Fruit fly (Drosophila melanogaster) whole organism, embryonic: ENCODE measurements around the gene CG2898.
A peak's percentile ranks its signal among the peaks of the same experiment; 100 is the strongest.

ENCODE experiments used
- ATbp ChIP-seq: fragments of 200-800 bp; sonication (Bioruptor generic); optimal IDR thresholded peaks from 2 replicates; lab custom pipeline; 2017; ENCODE audit warnings: missing biosample characterization, mild to moderate bottlenecking, missing genetic modification characterization, missing genetic modification reagents
- Asciz ChIP-seq: fragments of 200-800 bp; sonication (Bioruptor generic); optimal IDR thresholded peaks from 2 replicates; lab custom pipeline; 2017; ENCODE audit warnings: missing biosample characterization, mild to moderate bottlenecking, missing genetic modification characterization, missing genetic modification reagents
- Awh ChIP-seq: fragments of 200-800 bp; sonication (Bioruptor generic); IDR thresholded peaks from 2 replicates; pipeline ENCODE4, ENCODE4 v1.3.6; 2022; ENCODE audit warnings: missing biosample characterization, missing genetic modification characterization
- Blimp-1 ChIP-seq: fragments of 200-800 bp; sonication (Bioruptor generic); optimal IDR thresholded peaks from 3 replicates; lab custom pipeline; 2018; ENCODE audit warnings: missing biosample characterization, missing genetic modification characterization, mild to moderate bottlenecking, moderate library complexity, missing genetic modification reagents
- BtbVII ChIP-seq: fragments of 200-800 bp; sonication (Bioruptor generic); optimal IDR thresholded peaks from 3 replicates; lab custom pipeline; 2017; ENCODE audit warnings: missing biosample characterization, mild to moderate bottlenecking, missing genetic modification characterization
- CG11398 ChIP-seq: fragments of 200-800 bp; sonication (Bioruptor generic); optimal IDR thresholded peaks from 2 replicates; lab custom pipeline; 2016; ENCODE audit warnings: missing biosample characterization, missing genetic modification characterization
- CG11560 ChIP-seq: fragments of 200-800 bp; sonication (Bioruptor generic); IDR thresholded peaks from 3 replicates; pipeline ENCODE4 v1.3.6; 2022; ENCODE audit warnings: missing biosample characterization, missing genetic modification characterization
- CG12104 ChIP-seq: fragments of 200-800 bp; sonication (Bioruptor generic); optimal IDR thresholded peaks from 3 replicates; lab custom pipeline; 2016; ENCODE audit warnings: missing biosample characterization, missing genetic modification characterization
- CG12744 ChIP-seq: fragments of 200-800 bp; sonication (Bioruptor generic); optimal IDR thresholded peaks from 2 replicates; lab custom pipeline; 2016; ENCODE audit warnings: missing biosample characterization, missing genetic modification characterization
- CG13296 ChIP-seq: fragments of 200-800 bp; sonication (Bioruptor generic); optimal IDR thresholded peaks from 3 replicates; lab custom pipeline; 2018; ENCODE audit warnings: missing biosample characterization, mild to moderate bottlenecking, missing genetic modification characterization
- CG14965 ChIP-seq: fragments of 200-800 bp; sonication (Bioruptor generic); optimal IDR thresholded peaks from 2 replicates; lab custom pipeline; 2016; ENCODE audit warnings: missing biosample characterization, missing genetic modification characterization, borderline replicate concordance
- CG17186 ChIP-seq: fragments of 200-800 bp; sonication (Bioruptor generic); optimal IDR thresholded peaks from 3 replicates; lab custom pipeline; 2017; ENCODE audit warnings: missing biosample characterization, missing genetic modification reagents, missing genetic modification characterization
- CG17912 ChIP-seq: fragments of 200-800 bp; sonication (Bioruptor generic); optimal IDR thresholded peaks from 2 replicates; lab custom pipeline; 2018; ENCODE audit warnings: missing biosample characterization, mild to moderate bottlenecking, missing genetic modification characterization
- CG18764 ChIP-seq: fragments of 200-800 bp; sonication (Bioruptor generic); optimal IDR thresholded peaks from 3 replicates; lab custom pipeline; 2016; ENCODE audit warnings: missing biosample characterization, missing genetic modification characterization
- CG3163 ChIP-seq: fragments of 200-800 bp; sonication (Bioruptor generic); optimal IDR thresholded peaks from 3 replicates; lab custom pipeline; 2016; ENCODE audit warnings: missing biosample characterization, missing genetic modification characterization
- CG32532 ChIP-seq: fragments of 200-800 bp; sonication (Bioruptor generic); IDR thresholded peaks from 2 replicates; pipeline ENCODE4 v1.3.6; 2022; ENCODE audit warnings: missing biosample characterization, missing genetic modification characterization
- CG5245 ChIP-seq: fragments of 200-800 bp; sonication (Bioruptor generic); optimal IDR thresholded peaks from 3 replicates; lab custom pipeline; 2016; ENCODE audit warnings: missing biosample characterization, missing genetic modification characterization
- CG7372 ChIP-seq: fragments of 200-800 bp; sonication (Bioruptor generic); IDR thresholded peaks from 2 replicates; pipeline ENCODE4 v1.3.6; 2022; ENCODE audit warnings: missing biosample characterization, missing genetic modification characterization
- CG8281 ChIP-seq: fragments of 200-800 bp; sonication (Bioruptor generic); optimal IDR thresholded peaks from 2 replicates; lab custom pipeline; 2018; ENCODE audit warnings: missing biosample characterization, mild to moderate bottlenecking, missing genetic modification characterization, moderate library complexity
- CG8290 ChIP-seq, 3 experiments: fragments of 200-800 bp; sonication (Bioruptor generic); optimal IDR thresholded peaks; 2 replicates each; lab custom pipeline; 2016 to 2019; ENCODE audit warnings: missing biosample characterization in 3 of 3, missing genetic modification characterization in 3 of 3, mild to moderate bottlenecking in 2 of 3, moderate library complexity in 1 of 3
- Deaf1 ChIP-seq: fragments of 200-800 bp; optimal IDR thresholded peaks from 3 replicates; lab custom pipeline; 2019; ENCODE audit warnings: missing biosample characterization, mild to moderate bottlenecking, missing genetic modification characterization, moderate library complexity
- Dip3 ChIP-seq: fragments of 200-800 bp; sonication (Bioruptor generic); optimal IDR thresholded peaks from 3 replicates; lab custom pipeline; 2016; ENCODE audit warnings: missing biosample characterization, missing genetic modification characterization
- Dref ChIP-seq: fragments of 200-800 bp; sonication (Bioruptor generic); IDR thresholded peaks from 2 replicates; pipeline ENCODE4 v1.3.6; 2022; ENCODE audit warnings: missing biosample characterization, missing genetic modification characterization
- E2f2 ChIP-seq: fragments of 200-800 bp; sonication (Bioruptor generic); IDR thresholded peaks from 2 replicates; pipeline ENCODE4 v1.3.6; 2022; ENCODE audit warnings: missing biosample characterization, missing genetic modification characterization
- Hmx ChIP-seq: fragments of 200-800 bp; sonication (Bioruptor generic); optimal IDR thresholded peaks from 2 replicates; lab custom pipeline; 2016; ENCODE audit warnings: missing biosample characterization, missing genetic modification characterization
- NC2α ChIP-seq: fragments of 200-800 bp; sonication (Bioruptor generic); optimal IDR thresholded peaks from 2 replicates; lab custom pipeline; 2016; ENCODE audit warnings: missing biosample characterization, missing genetic modification characterization
- NFAT ChIP-seq: fragments of 200-800 bp; sonication (Bioruptor generic); IDR thresholded peaks from 2 replicates; pipeline ENCODE4 v1.3.6; 2022; ENCODE audit warnings: missing biosample characterization, missing genetic modification characterization
- Scr ChIP-seq: fragments of 200-800 bp; sonication (Bioruptor generic); IDR thresholded peaks from 2 replicates; pipeline ENCODE4 v1.3.6; 2022; ENCODE audit warnings: missing biosample characterization, missing genetic modification characterization; ENCODE audit not compliant: partially characterized antibody
- Vsx1 ChIP-seq: fragments of 200-800 bp; sonication (Bioruptor generic); optimal IDR thresholded peaks from 2 replicates; lab custom pipeline; 2017; ENCODE audit warnings: missing biosample characterization, mild to moderate bottlenecking, missing genetic modification characterization, missing genetic modification reagents
- YL-1 ChIP-seq: fragments of 200-800 bp; sonication (Bioruptor generic); optimal IDR thresholded peaks from 3 replicates; lab custom pipeline; 2017; ENCODE audit warnings: missing biosample characterization, mild to moderate bottlenecking, missing genetic modification characterization
- abd-A ChIP-seq: fragments of 200-800 bp; sonication (Bioruptor generic); optimal IDR thresholded peaks from 3 replicates; lab custom pipeline; 2019; ENCODE audit warnings: missing biosample characterization, mild to moderate bottlenecking, missing genetic modification characterization, moderate library complexity
- ato ChIP-seq: fragments of 200-800 bp; sonication (Bioruptor generic); IDR thresholded peaks from 2 replicates; pipeline ENCODE4 v1.3.6; 2022; ENCODE audit warnings: missing biosample characterization, missing genetic modification characterization; ENCODE audit not compliant: partially characterized antibody
- bigmax ChIP-seq: fragments of 200-800 bp; sonication (Bioruptor generic); optimal IDR thresholded peaks from 2 replicates; lab custom pipeline; 2018; ENCODE audit warnings: missing biosample characterization, mild to moderate bottlenecking, missing genetic modification characterization
- corto ChIP-seq: fragments of 200-800 bp; sonication (Bioruptor generic); optimal IDR thresholded peaks from 2 replicates; lab custom pipeline; 2016; ENCODE audit warnings: missing biosample characterization, mild to moderate bottlenecking, missing genetic modification characterization, moderate library complexity
- eyg ChIP-seq: fragments of 200-800 bp; sonication (Bioruptor generic); optimal IDR thresholded peaks from 3 replicates; lab custom pipeline; 2016; ENCODE audit warnings: missing biosample characterization, missing genetic modification characterization
- fd96Cb ChIP-seq: fragments of 200-800 bp; sonication (Bioruptor generic); optimal IDR thresholded peaks from 2 replicates; lab custom pipeline; 2018; ENCODE audit warnings: missing biosample characterization, mild to moderate bottlenecking, missing genetic modification characterization, moderate library complexity
- hkb ChIP-seq, 2 experiments: fragments of 200-800 bp in 1 of 2; fragments of >200 bp in 1 of 2; sonication (Bioruptor generic) in 1 of 2; IDR thresholded peaks in 1 of 2; optimal IDR thresholded peaks in 1 of 2; 2 replicates each; pipeline versions ENCODE4 v1.3.6 to Lab custom; 2017 to 2022; ENCODE audit warnings: missing biosample characterization in 1 of 2, missing genetic modification characterization in 1 of 2
- hth ChIP-seq: fragments of >200 bp; optimal IDR thresholded peaks from 2 replicates; lab custom pipeline; 2017; ENCODE audit warnings: inconsistent platforms
- insv ChIP-seq, 2 experiments: fragments of 200-800 bp; sonication (Bioruptor generic); optimal IDR thresholded peaks; 3 replicates each; lab custom pipeline; 2016 to 2018; ENCODE audit warnings: missing biosample characterization in 2 of 2, missing genetic modification characterization in 2 of 2
- ken ChIP-seq: fragments of 200-800 bp; sonication (Bioruptor generic); IDR thresholded peaks from 3 replicates; pipeline ENCODE4 v1.3.6; 2022; ENCODE audit warnings: missing biosample characterization, missing genetic modification characterization
- kni ChIP-seq: fragments of 200-800 bp; sonication (Bioruptor generic); optimal IDR thresholded peaks from 3 replicates; lab custom pipeline; 2017; ENCODE audit warnings: mild to moderate bottlenecking, missing biosample characterization, missing genetic modification reagents, missing genetic modification characterization
- onecut ChIP-seq: fragments of 200-800 bp; sonication (Bioruptor generic); IDR thresholded peaks from 2 replicates; pipeline ENCODE4 v1.3.6; 2022; ENCODE audit warnings: missing biosample characterization, missing genetic modification characterization
- org-1 ChIP-seq: fragments of 200-800 bp; sonication (Bioruptor generic); optimal IDR thresholded peaks from 2 replicates; lab custom pipeline; 2017; ENCODE audit warnings: missing biosample characterization, missing genetic modification characterization
- phol ChIP-seq: fragments of 200-800 bp; sonication (Bioruptor generic); optimal IDR thresholded peaks from 3 replicates; lab custom pipeline; 2018; ENCODE audit warnings: missing biosample characterization, mild to moderate bottlenecking, missing genetic modification characterization, moderate library complexity
- ro ChIP-seq: fragments of 200-800 bp; sonication (Bioruptor generic); IDR thresholded peaks from 2 replicates; pipeline ENCODE4 v1.3.6; 2022; ENCODE audit warnings: missing biosample characterization, missing genetic modification characterization
- row ChIP-seq: fragments of 200-800 bp; sonication (Bioruptor generic); IDR thresholded peaks from 3 replicates; pipeline ENCODE4 v1.3.6; 2022; ENCODE audit warnings: missing biosample characterization, missing genetic modification characterization
- sens-2 ChIP-seq: fragments of 200-800 bp; sonication (Bioruptor generic); IDR thresholded peaks from 2 replicates; pipeline ENCODE4 v1.3.6; 2022; ENCODE audit warnings: missing biosample characterization, missing genetic modification characterization
- sisA ChIP-seq: fragments of 200-800 bp; sonication (Bioruptor generic); IDR thresholded peaks from 2 replicates; pipeline ENCODE4 v1.3.6; 2022; ENCODE audit warnings: missing biosample characterization, missing genetic modification characterization
- tgo ChIP-seq: fragments of 200-800 bp; sonication (Bioruptor generic); IDR thresholded peaks from 3 replicates; pipeline ENCODE4 v1.3.6; 2022; ENCODE audit warnings: missing biosample characterization, missing genetic modification characterization

CG2898 gene

DNA sequence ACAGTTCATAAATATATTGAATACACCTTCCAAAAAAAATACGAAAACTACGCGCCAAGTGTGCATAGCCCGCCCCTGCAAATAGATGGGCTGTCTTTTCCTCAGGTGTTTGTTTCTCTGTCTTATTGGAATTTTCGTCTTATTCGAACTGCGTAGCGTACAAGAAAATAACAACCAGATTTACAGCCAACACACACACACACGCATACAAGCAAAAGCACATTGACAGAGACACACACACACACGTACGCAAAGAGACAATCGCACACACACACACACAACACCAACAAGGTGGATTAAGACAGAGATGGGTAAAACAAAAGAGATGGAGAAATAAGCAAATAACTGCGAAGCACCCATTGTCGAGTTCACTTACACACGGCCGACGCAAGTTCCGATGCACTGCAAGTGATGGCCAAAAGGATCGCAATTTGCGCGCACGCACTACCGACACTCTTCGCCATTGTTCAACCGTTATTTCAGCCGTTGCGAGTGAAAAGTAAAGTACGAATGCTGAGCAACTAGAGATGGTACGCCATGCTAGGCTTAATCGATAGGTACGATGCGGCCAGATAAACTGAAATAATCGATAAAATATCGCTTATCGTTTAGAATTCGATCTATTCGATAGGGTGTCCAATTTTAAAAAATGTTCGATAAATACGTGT, 9.3 kb upstream of the CG2898 start (continued):
- peak; percentile 26; the same call in 2 of the 3 replicates for TF ChIP-seq row
- TF ChIP-seq E2f2 (GFP tag; lab: Robert Waterston, UW), result peak; percentile 77
- TF ChIP-seq CG17186 (GFP tag; lab: Kevin White, UChicago), result no peak
- TF ChIP-seq BtbVII (GFP tag; lab: Kevin White, UChicago), result no peak
- TF ChIP-seq CG5245, result no peak
- TF ChIP-seq ato (GFP tag; lab: Robert Waterston, UW), result peak; percentile 97
- no peak for TF ChIP-seq CG32532 (GFP tag; lab: Robert Waterston, UW)
- TF ChIP-seq CG11398, result no peak
- TF ChIP-seq ro, result no peak
- no peak for TF ChIP-seq Vsx1 (GFP tag; lab: Kevin White, UChicago)
- TF ChIP-seq CG18764 (GFP tag; lab: Kevin White, UChicago), result no peak
- TF ChIP-seq hkb (optimal IDR thresholded peaks at IDR 0.05; lab: Kevin White, UChicago), result no peak
- TF ChIP-seq hkb (GFP tag; IDR thresholded peaks at IDR 0.05; lab: Robert Waterston, UW), result no peak
- no peak for TF ChIP-seq fd96Cb (tag; lab: Kevin White, UChicago)
- TF ChIP-seq phol, result peak; percentile 15
- no peak for TF ChIP-seq kni (GFP tag; lab: Kevin White, UChicago)
- TF ChIP-seq insv (GFP tag; optimal IDR thresholded peaks at IDR 0.05; lab: Kevin White, UChicago), result peak; percentile 84 to 98
- no peak for TF ChIP-seq CG7372
- TF ChIP-seq CG11560 (tag; lab: Robert Waterston, UW), result peak; percentile 97
- TF ChIP-seq CG8290 (GFP tag; optimal IDR thresholded peaks at IDR 0.05; lab: Kevin White, UChicago), result no peak
- peak in 1 of 2 experiments; percentile 78 for TF ChIP-seq CG8290 (tag; optimal IDR thresholded peaks at IDR 0.05; lab: Kevin White, UChicago)
- peak; percentile 38 for TF ChIP-seq ATbp (GFP tag; lab: Kevin White, UChicago)
- TF ChIP-seq NC2α (GFP tag; lab: Kevin White, UChicago), result no peak
- TF ChIP-seq sens-2, result no peak
- peak; percentile 19; the same call in 1 of the 3 replicates for TF ChIP-seq ken (GFP tag; lab: Robert Waterston, UW)
- TF ChIP-seq org-1, result peak; percentile 8
- TF ChIP-seq CG13296, result no peak
- no peak for TF ChIP-seq eyg (GFP tag; lab: Kevin White, UChicago)
- TF ChIP-seq CG17912 (GFP tag; lab: Kevin White, UChicago), result no peak
- TF ChIP-seq bigmax (GFP tag; lab: Kevin White, UChicago), result no peak
- no peak for TF ChIP-seq Awh (GFP tag; lab: Robert Waterston, UW)
- TF ChIP-seq Dip3, result no peak
- TF ChIP-seq corto (GFP tag; lab: Kevin White, UChicago), result no peak
- TF ChIP-seq CG3163, result no peak
- TF ChIP-seq sisA (GFP tag; lab: Robert Waterston, UW), result no peak
- TF ChIP-seq Hmx (GFP tag; lab: Kevin White, UChicago), result no peak
- no peak for TF ChIP-seq NFAT
- TF ChIP-seq hth (lab: Kevin White, UChicago), result no peak
- TF ChIP-seq YL-1 (GFP tag; lab: Kevin White, UChicago), result peak; percentile 62
- peak; percentile 34 for TF ChIP-seq Deaf1 (tag; lab: Kevin White, UChicago)
- TF ChIP-seq CG12744, result no peak
- TF ChIP-seq tgo, result no peak
- TF ChIP-seq CG14965 (GFP tag; lab: Kevin White, UChicago), result no peak
- no peak for TF ChIP-seq CG12104 (GFP tag; lab: Kevin White, UChicago)
- TF ChIP-seq abd-A (tag; lab: Kevin White, UChicago), result peak; percentile 11
- no peak for TF ChIP-seq CG8281 (tag; lab: Kevin White, UChicago)
- TF ChIP-seq Asciz (GFP tag; lab: Kevin White, UChicago), result peak; percentile 16
- no peak for TF ChIP-seq Blimp-1 (GFP tag; lab: Kevin White, UChicago)
- peak; percentile 89 for TF ChIP-seq Scr (GFP tag; lab: Robert Waterston, UW)
- TF ChIP-seq onecut, result no peak
- peak; percentile 95 for TF ChIP-seq Dref (GFP tag; lab: Robert Waterston, UW)
